Worm (Caenorhabditis elegans) whole organism, midembryonic: ENCODE results near the gene srg-11.

Experiments
- cog-1 ChIP-seq: sonication (generic microtip); optimal IDR thresholded peaks from 2 replicates; lab custom pipeline; 2016; ENCODE audit warnings: missing genetic modification characterization, missing compliant biosample characterization
- flt-1 ChIP-seq: fragments of 200-800 bp; sonication (Bioruptor generic); IDR thresholded peaks from 2 replicates; pipeline ENCODE4 v1.3.6; 2022; ENCODE audit warnings: missing genetic modification characterization, missing compliant biosample characterization
- tab-1 ChIP-seq: fragments of 200-800 bp; sonication (Bioruptor generic); IDR thresholded peaks from 2 replicates; pipeline ENCODE4 v1.3.6; 2022; ENCODE audit warnings: missing genetic modification characterization, missing compliant biosample characterization

DNA sequence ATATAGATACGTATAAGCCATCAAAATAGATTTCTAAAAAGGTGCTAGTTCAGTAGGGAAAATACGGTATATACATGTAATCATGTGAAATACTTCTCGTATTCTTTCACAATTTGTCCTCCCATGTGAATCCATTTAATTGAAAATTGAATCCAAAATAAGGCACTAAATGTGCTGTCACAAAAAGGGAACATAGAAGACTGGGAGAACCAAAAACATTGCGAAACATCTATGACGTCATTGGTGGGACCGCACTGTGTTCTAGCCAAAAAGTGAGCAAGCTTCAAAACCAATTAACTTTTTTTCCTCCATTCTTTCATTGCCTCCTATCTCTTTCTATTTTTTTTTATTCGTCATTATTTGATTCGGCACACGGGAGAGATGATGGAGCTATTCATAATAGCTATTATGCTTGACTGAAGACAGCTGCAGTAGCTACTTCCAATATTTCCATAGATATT, 21.4 kb upstream of the srg-11 start, which contains the start of gene cdka-1:
- TF ChIP-seq flt-1 (no peak), tab-1 (GFP tag; lab: Robert Waterston, UW) (no peak), cog-1 (no peak)
